Worm (Caenorhabditis elegans) whole organism, early embryonic: Measurements from ENCODE around the gene nhr-126.
"Not testable (repeated sequence)": the region's sequence is repeated elsewhere in the genome, so short reads cannot be mapped to it uniquely, and the experiment has no call there.

Source experiments
- B0310.2 ChIP-seq: sonication (generic microtip); optimal IDR thresholded peaks from 2 replicates; lab custom pipeline; 2016; ENCODE audit warnings: mild to moderate bottlenecking, missing genetic modification characterization, missing compliant biosample characterization
- F13C5.2 ChIP-seq: sonication (generic microtip); optimal IDR thresholded peaks from 2 replicates; lab custom pipeline; 2017; ENCODE audit warnings: mild to moderate bottlenecking, missing genetic modification characterization, inconsistent platforms, missing compliant biosample characterization
- aly-1 ChIP-seq: sonication (generic microtip); optimal IDR thresholded peaks from 2 replicates; lab custom pipeline; 2016; ENCODE audit warnings: missing genetic modification characterization, missing compliant biosample characterization
- ama-1 ChIP-seq: fragments of 150-350 bp; optimal IDR thresholded peaks from 2 replicates; lab custom pipeline; 2014
- ceh-13 ChIP-seq: fragments of 200-800 bp; sonication (Bioruptor generic); optimal IDR thresholded peaks from 2 replicates; lab custom pipeline; 2018; ENCODE audit warnings: mild to moderate bottlenecking, missing genetic modification characterization, missing compliant biosample characterization
- ceh-36 ChIP-seq: sonication (generic microtip); optimal IDR thresholded peaks from 2 replicates; lab custom pipeline; 2016; ENCODE audit warnings: missing genetic modification characterization, inconsistent platforms, missing compliant biosample characterization
- ets-7 ChIP-seq: sonication (generic microtip); optimal IDR thresholded peaks from 2 replicates; lab custom pipeline; 2016; ENCODE audit warnings: missing genotype, missing genetic modification characterization, missing compliant biosample characterization
- flt-1 ChIP-seq: fragments of 200-800 bp; sonication (Bioruptor generic); IDR thresholded peaks from 2 replicates; pipeline ENCODE4 v1.3.6; 2022; ENCODE audit warnings: missing genetic modification characterization, missing compliant biosample characterization
- hmbx-1 ChIP-seq: sonication (generic microtip); optimal IDR thresholded peaks from 2 replicates; lab custom pipeline; 2016; ENCODE audit warnings: mild to moderate bottlenecking, missing genetic modification characterization, missing compliant biosample characterization
- hmg-4 ChIP-seq: fragments of 200-800 bp; sonication (Bioruptor generic); optimal IDR thresholded peaks from 2 replicates; lab custom pipeline; 2018; ENCODE audit warnings: mild to moderate bottlenecking, missing genetic modification characterization, missing compliant biosample characterization
- hnd-1 ChIP-seq: sonication (generic microtip); optimal IDR thresholded peaks from 2 replicates; lab custom pipeline; 2016; ENCODE audit warnings: missing genetic modification characterization, missing compliant biosample characterization
- pes-1 ChIP-seq: fragments of 200-800 bp; sonication (Bioruptor generic); IDR thresholded peaks from 2 replicates; pipeline ENCODE4 v1.3.6; 2022; ENCODE audit warnings: missing genetic modification reagents, missing genetic modification characterization, missing compliant biosample characterization
- scrt-1 ChIP-seq: fragments of 200-800 bp; sonication (Bioruptor generic); IDR thresholded peaks from 2 replicates; pipeline ENCODE4 v1.3.6; 2022; ENCODE audit warnings: missing genetic modification characterization, missing compliant biosample characterization
- sea-1 ChIP-seq: fragments of 200-800 bp; sonication (Bioruptor generic); conservative IDR thresholded peaks from 2 replicates; pipeline ENCODE4 v1.3.6; 2022; ENCODE audit warnings: missing genetic modification characterization, missing compliant biosample characterization
- tbx-11 ChIP-seq: fragments of 200-800 bp; sonication (Bioruptor generic); IDR thresholded peaks from 2 replicates; pipeline ENCODE4 v1.3.6; 2022; ENCODE audit warnings: missing genetic modification characterization, missing compliant biosample characterization
- tbx-37 ChIP-seq: fragments of 200-800 bp; sonication (Bioruptor generic); conservative IDR thresholded peaks from 2 replicates; pipeline ENCODE4 v1.3.6; 2022; ENCODE audit warnings: missing genetic modification reagents, missing genetic modification characterization, missing compliant biosample characterization
- tra-4 ChIP-seq: sonication (generic microtip); optimal IDR thresholded peaks from 2 replicates; lab custom pipeline; 2017; ENCODE audit warnings: missing genetic modification characterization, missing compliant biosample characterization

nhr-126 gene

DNA sequence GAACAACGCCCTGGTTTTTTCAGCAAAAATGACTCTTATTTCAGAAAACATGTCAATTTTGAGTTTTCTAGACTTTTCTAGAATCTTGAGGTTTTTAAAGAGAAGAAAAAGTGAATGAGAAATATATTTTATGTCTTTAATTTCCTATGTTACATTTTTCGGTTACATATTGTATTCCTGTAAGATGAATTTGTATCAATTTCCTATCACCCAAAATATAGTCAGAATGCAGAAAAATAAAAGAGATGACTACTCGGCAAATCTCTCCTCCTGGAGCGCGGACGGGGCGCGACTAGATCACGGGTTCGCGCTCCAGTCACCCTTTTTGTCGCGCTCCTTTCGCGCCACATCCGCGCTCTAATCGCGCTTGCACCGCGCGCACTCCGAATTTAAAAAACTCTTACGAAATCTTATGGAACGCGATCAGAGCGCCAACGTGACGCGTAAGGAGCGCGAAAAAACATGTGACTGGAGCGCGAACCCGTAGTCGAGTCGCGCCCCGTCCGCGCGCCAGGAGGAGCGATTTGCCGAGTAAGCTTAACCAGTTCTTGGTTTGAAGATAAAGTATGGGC is 25.8 kb downstream of the nhr-126 start, which contains the start of gene str-253:
str-253 (minus strand) TSS at position 51 of the 572 bp plus-strand sequence.
- TF ChIP-seq ceh-13 (GFP tag; lab: Kevin White, UChicago) (no peak), F13C5.2 (tag; lab: Kevin White, UChicago) (no peak), B0310.2 (tag; lab: Kevin White, UChicago) (no peak), hmbx-1 (tag; lab: Kevin White, UChicago) (no peak), tbx-37 (no peak), tra-4 (tag; lab: Kevin White, UChicago) (no peak), hnd-1 (tag; lab: Kevin White, UChicago) (no peak), hmg-4 (no peak), tbx-11 (GFP tag; lab: Robert Waterston, UW) (no peak)

DNA sequence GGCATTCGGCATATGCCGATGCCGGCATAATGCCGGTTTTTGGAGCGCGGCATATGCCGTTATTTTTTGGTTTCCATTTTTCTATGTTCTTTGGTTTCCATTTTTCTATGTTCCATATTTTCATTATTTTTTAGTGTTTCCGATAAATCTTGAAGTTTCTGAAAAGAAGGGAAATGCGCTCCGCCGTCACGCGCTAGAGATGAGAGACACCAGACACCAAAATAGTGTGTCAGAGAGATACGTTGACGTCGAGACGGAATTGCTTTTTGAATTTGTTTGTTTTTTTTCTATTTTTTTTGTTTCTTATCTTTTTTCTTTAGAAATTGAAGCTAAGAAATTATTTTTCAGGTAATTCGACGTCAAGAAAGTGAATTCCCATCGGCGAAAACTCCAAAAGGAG is 26.3 kb downstream of the nhr-126 start, which contains the start of gene F41B5.1:
F41B5.1 (plus strand) TSS at position 343 of the 400 bp plus-strand sequence.
- not testable (repeated sequence) for TF ChIP-seq tra-4 (tag; lab: Kevin White, UChicago); hmg-4; sea-1 (GFP tag; lab: Robert Waterston, UW)

- TF ChIP-seq pes-1: no peak
- TF ChIP-seq hmg-4: no peak
- TF ChIP-seq aly-1: no peak
- TF ChIP-seq ceh-36 (tag; lab: Kevin White, UChicago): no peak
- no peak for TF ChIP-seq tbx-11 (GFP tag; lab: Robert Waterston, UW)
- TF ChIP-seq ama-1 (lab: Kevin White, UChicago): no peak
- no peak for TF ChIP-seq tbx-37
- TF ChIP-seq F13C5.2 (tag; lab: Kevin White, UChicago): no peak
- no peak for TF ChIP-seq hnd-1 (tag; lab: Kevin White, UChicago)
- TF ChIP-seq B0310.2 (tag; lab: Kevin White, UChicago): no peak
- no peak for TF ChIP-seq ceh-13 (GFP tag; lab: Kevin White, UChicago)
- no peak for TF ChIP-seq sea-1 (GFP tag; lab: Robert Waterston, UW)
- TF ChIP-seq scrt-1: no peak
- TF ChIP-seq ets-7 (tag; lab: Kevin White, UChicago): no peak
Observed at ce11 chrV:2259750-2260149, 30.9 kb downstream of the nhr-126 start, which contains the start of gene nhr-182. Gene nhr-182 (minus strand): TSS chrV:2259927.

DNA sequence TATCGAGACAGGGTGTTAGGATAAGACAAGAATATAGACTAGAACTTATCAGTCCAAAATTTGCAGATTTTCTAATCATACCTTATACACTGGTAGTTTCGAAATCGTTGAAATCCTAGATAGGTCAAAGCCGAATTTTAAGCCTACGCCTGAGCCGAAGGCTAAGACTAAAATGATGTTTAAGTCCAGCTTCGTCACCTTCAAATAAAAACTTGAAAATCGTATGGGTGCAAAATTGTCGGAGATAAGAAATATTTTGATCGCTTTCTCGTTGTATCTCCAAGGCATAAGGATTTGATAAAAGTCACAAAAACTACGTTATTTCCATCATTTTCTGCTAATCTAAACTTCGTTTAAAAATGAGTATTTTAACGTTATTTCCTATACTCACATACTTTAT is 31.8 kb downstream of the nhr-126 start, which contains the start of gene F41B5.12:
F41B5.12 (plus strand) TSS at position 301 of the 400 bp plus-strand sequence.
- TF ChIP-seq hmbx-1 (tag; lab: Kevin White, UChicago) (no peak), F13C5.2 (tag; lab: Kevin White, UChicago) (no peak), B0310.2 (tag; lab: Kevin White, UChicago) (no peak), hmg-4 (no peak), scrt-1 (no peak), sea-1 (GFP tag; lab: Robert Waterston, UW) (no peak), pes-1 (no peak)

DNA sequence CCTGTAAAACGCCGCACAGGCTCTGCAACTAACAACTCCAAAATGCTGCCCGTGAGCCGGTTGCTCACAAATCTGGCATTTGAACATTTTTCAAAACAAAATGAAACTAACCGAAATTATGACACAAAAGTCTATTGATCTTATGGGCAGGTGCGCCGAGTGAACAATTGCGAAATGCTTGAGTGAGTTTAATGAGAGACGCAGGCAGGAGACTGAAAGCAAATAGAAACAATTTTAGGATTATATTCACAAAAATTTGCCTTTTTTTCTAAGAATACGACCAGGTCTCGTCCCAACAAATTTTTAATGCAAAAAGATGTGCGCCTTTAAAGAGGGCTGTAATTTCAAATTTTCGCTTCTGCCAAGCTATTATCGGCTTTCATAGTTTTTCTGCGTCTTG is 35.6 kb downstream of the nhr-126 start, which contains the start of gene nhr-183:
nhr-183 (minus strand) TSS at position 180 of the 400 bp plus-strand sequence.
- TF ChIP-seq ets-7 (tag; lab: Kevin White, UChicago) (no peak), hmg-4 (no peak), tra-4 (tag; lab: Kevin White, UChicago) (no peak), hnd-1 (tag; lab: Kevin White, UChicago) (no peak)

- no peak for TF ChIP-seq ets-7 (tag; lab: Kevin White, UChicago)
- no peak for TF ChIP-seq scrt-1
- no peak for TF ChIP-seq hnd-1 (tag; lab: Kevin White, UChicago)
- no peak for TF ChIP-seq ceh-36 (tag; lab: Kevin White, UChicago)
Observed at ce11 chrV:2264925-2265324, 36.0 kb downstream of the nhr-126 start.

- TF ChIP-seq ets-7 (tag; lab: Kevin White, UChicago): no peak
- TF ChIP-seq pes-1: no peak
- TF ChIP-seq hnd-1 (tag; lab: Kevin White, UChicago): no peak
- TF ChIP-seq aly-1: no peak
- TF ChIP-seq tra-4 (tag; lab: Kevin White, UChicago): no peak
- TF ChIP-seq hmbx-1 (tag; lab: Kevin White, UChicago): no peak
- no peak for TF ChIP-seq tbx-37
- no peak for TF ChIP-seq hmg-4
- TF ChIP-seq ama-1 (lab: Kevin White, UChicago): no peak
- TF ChIP-seq ceh-36 (tag; lab: Kevin White, UChicago): no peak
- TF ChIP-seq sea-1 (GFP tag; lab: Robert Waterston, UW): no peak
- no peak for TF ChIP-seq ceh-13 (GFP tag; lab: Kevin White, UChicago)
- no peak for TF ChIP-seq B0310.2 (tag; lab: Kevin White, UChicago)
- TF ChIP-seq F13C5.2 (tag; lab: Kevin White, UChicago): no peak
- TF ChIP-seq tbx-11 (GFP tag; lab: Robert Waterston, UW): no peak
- no peak for TF ChIP-seq flt-1 (GFP tag; lab: Robert Waterston, UW)
- no peak for TF ChIP-seq scrt-1
Observed at ce11 chrV:2266958-2267357, 38.1 kb downstream of the nhr-126 start, which contains the start of gene nhr-275. Gene nhr-275 (minus strand): TSS chrV:2267058.

DNA sequence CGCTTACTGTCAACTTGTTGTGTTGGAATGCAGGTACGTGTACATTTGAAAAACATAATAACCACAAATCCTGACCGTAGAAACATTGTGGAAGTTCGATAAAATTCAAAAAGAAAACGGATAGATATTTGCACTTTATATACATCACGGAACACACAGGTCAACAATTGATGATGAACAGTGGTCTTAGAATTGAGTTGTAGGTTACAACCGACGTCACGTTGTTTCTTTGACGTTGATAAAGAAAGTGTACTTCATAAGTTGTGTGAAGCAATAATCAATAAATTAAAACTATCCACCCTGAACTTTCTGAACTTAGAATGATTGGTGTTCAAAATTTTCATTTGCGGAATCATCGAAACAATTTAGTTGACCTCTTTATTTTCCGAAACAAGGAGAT is 42.9 kb downstream of the nhr-126 start, which contains the start of gene Y5H2A.1:
Y5H2A.1 (minus strand) TSS at position 101 of the 400 bp plus-strand sequence.
- TF ChIP-seq pes-1 (no peak), B0310.2 (tag; lab: Kevin White, UChicago) (no peak), F13C5.2 (tag; lab: Kevin White, UChicago) (no peak), tra-4 (tag; lab: Kevin White, UChicago) (no peak), sea-1 (GFP tag; lab: Robert Waterston, UW) (no peak), hmbx-1 (tag; lab: Kevin White, UChicago) (no peak)
